Worm (Caenorhabditis elegans) whole organism, L2 larva: ENCODE data around the gene C38C6.3.
A peak's percentile ranks its signal among the peaks of the same experiment; 100 is the strongest.

Experiments used
- F13H6.1 ChIP-seq: sonication (generic microtip); optimal IDR thresholded peaks from 2 replicates; lab custom pipeline; 2016; ENCODE audit warnings: missing genetic modification characterization, missing compliant biosample characterization
- R02D3.7 ChIP-seq: fragments of 150-350 bp; optimal IDR thresholded peaks from 2 replicates; lab custom pipeline; 2014; ENCODE audit warnings: missing biosample characterization, missing genetic modification characterization
- ZK546.5 ChIP-seq: sonication (generic microtip); optimal IDR thresholded peaks from 2 replicates; lab custom pipeline; 2017; ENCODE audit warnings: missing biosample characterization, missing genetic modification characterization
- alr-1 ChIP-seq: fragments of 150-350 bp; optimal IDR thresholded peaks from 2 replicates; lab custom pipeline; 2014; ENCODE audit warnings: missing biosample characterization, missing genetic modification characterization
- aly-2 ChIP-seq: fragments of 150-350 bp; optimal IDR thresholded peaks from 2 replicates; lab custom pipeline; 2014; ENCODE audit warnings: missing biosample characterization, missing genetic modification characterization
- ama-1 ChIP-seq: fragments of 150-350 bp; optimal IDR thresholded peaks from 2 replicates; lab custom pipeline; 2018; ENCODE audit warnings: inconsistent platforms
- ceh-16 ChIP-seq: fragments of 150-350 bp; optimal IDR thresholded peaks from 2 replicates; lab custom pipeline; 2014; ENCODE audit warnings: missing biosample characterization, missing genetic modification characterization
- ceh-82 ChIP-seq: fragments of 150-350 bp; optimal IDR thresholded peaks from 2 replicates; lab custom pipeline; 2014; ENCODE audit warnings: missing biosample characterization, missing genetic modification characterization
- crh-2 ChIP-seq: sonication (generic microtip); optimal IDR thresholded peaks from 2 replicates; lab custom pipeline; 2017; ENCODE audit warnings: missing biosample characterization, missing genetic modification characterization
- dmd-4 ChIP-seq: sonication (generic microtip); optimal IDR thresholded peaks from 2 replicates; lab custom pipeline; 2017; ENCODE audit warnings: missing biosample characterization, missing genetic modification characterization
- egl-27 ChIP-seq: sonication (generic microtip); optimal IDR thresholded peaks from 3 replicates; lab custom pipeline; 2017; ENCODE audit warnings: missing biosample characterization, missing genetic modification reagents, missing genetic modification characterization
- elt-1 ChIP-seq: fragments of 150-350 bp; optimal IDR thresholded peaks from 2 replicates; lab custom pipeline; 2014; ENCODE audit warnings: missing biosample characterization, missing genetic modification characterization
- fos-1 ChIP-seq: fragments of 150-350 bp; optimal IDR thresholded peaks from 2 replicates; lab custom pipeline; 2014; ENCODE audit warnings: missing biosample characterization, missing genetic modification characterization
- gmeb-1 ChIP-seq: fragments of 150-350 bp; optimal IDR thresholded peaks from 2 replicates; lab custom pipeline; 2014; ENCODE audit warnings: missing biosample characterization, missing genetic modification characterization
- lin-11 ChIP-seq: fragments of 150-350 bp; sonication (generic microtip); optimal IDR thresholded peaks from 2 replicates; lab custom pipeline; 2014; ENCODE audit warnings: missing biosample characterization, missing genetic modification characterization, inconsistent platforms, mixed read lengths
- mdl-1 ChIP-seq, 2 experiments: fragments of 150-350 bp in 1 of 2; sonication (generic microtip) in 1 of 2; optimal IDR thresholded peaks; 2 replicates each; lab custom pipeline; 2017; ENCODE audit warnings: missing biosample characterization in 2 of 2, missing genetic modification characterization in 2 of 2
- nhr-11 ChIP-seq: fragments of 150-350 bp; optimal IDR thresholded peaks from 2 replicates; lab custom pipeline; 2014; ENCODE audit warnings: missing biosample characterization, missing genetic modification characterization
- nhr-129 ChIP-seq: fragments of 150-350 bp; optimal IDR thresholded peaks from 2 replicates; lab custom pipeline; 2014; ENCODE audit warnings: missing biosample characterization, missing genetic modification characterization
- nhr-21 ChIP-seq: fragments of 150-350 bp; optimal IDR thresholded peaks from 2 replicates; lab custom pipeline; 2014; ENCODE audit warnings: missing biosample characterization, missing genetic modification characterization
- nhr-25 ChIP-seq: fragments of 150-350 bp; sonication (generic microtip); optimal IDR thresholded peaks from 3 replicates; lab custom pipeline; 2014; ENCODE audit warnings: missing biosample characterization, missing genetic modification characterization
- nhr-6 ChIP-seq: fragments of 150-350 bp; optimal IDR thresholded peaks from 2 replicates; lab custom pipeline; 2014; ENCODE audit warnings: missing biosample characterization, missing genetic modification characterization
- nhr-77 ChIP-seq: fragments of 150-350 bp; optimal IDR thresholded peaks from 2 replicates; lab custom pipeline; 2014; ENCODE audit warnings: missing biosample characterization, missing genetic modification characterization
- sma-3 ChIP-seq: sonication (generic microtip); optimal IDR thresholded peaks from 2 replicates; lab custom pipeline; 2016; ENCODE audit warnings: missing genetic modification reagents, missing genetic modification characterization, missing compliant biosample characterization
- sma-9 ChIP-seq, 2 experiments: fragments of 150-350 bp in 1 of 2; sonication (generic microtip) in 1 of 2; optimal IDR thresholded peaks; 2 replicates each; lab custom pipeline; 2014 to 2016; ENCODE audit warnings: missing genetic modification characterization in 2 of 2, mild to moderate bottlenecking in 1 of 2, missing biosample characterization in 1 of 2, missing compliant biosample characterization in 1 of 2, missing genetic modification reagents in 1 of 2, moderate library complexity in 1 of 2
- unc-39 ChIP-seq: fragments of 150-350 bp; optimal IDR thresholded peaks from 2 replicates; lab custom pipeline; 2014; ENCODE audit warnings: missing biosample characterization, missing genetic modification characterization
- unc-55 ChIP-seq: fragments of 150-350 bp; sonication (generic microtip); optimal IDR thresholded peaks from 3 replicates; lab custom pipeline; 2014; ENCODE audit warnings: missing biosample characterization, missing genetic modification reagents, missing genetic modification characterization
- unc-62 ChIP-seq: fragments of 150-350 bp; optimal IDR thresholded peaks from 2 replicates; lab custom pipeline; 2014; ENCODE audit warnings: missing biosample characterization, missing genetic modification reagents, missing genetic modification characterization
- zag-1 ChIP-seq: fragments of 150-350 bp; optimal IDR thresholded peaks from 2 replicates; lab custom pipeline; 2014; ENCODE audit warnings: missing biosample characterization, missing genetic modification characterization
- ztf-4 ChIP-seq: fragments of 150-350 bp; optimal IDR thresholded peaks from 2 replicates; lab custom pipeline; 2014; ENCODE audit warnings: missing biosample characterization, missing genetic modification characterization

The C38C6.3 gene

DNA sequence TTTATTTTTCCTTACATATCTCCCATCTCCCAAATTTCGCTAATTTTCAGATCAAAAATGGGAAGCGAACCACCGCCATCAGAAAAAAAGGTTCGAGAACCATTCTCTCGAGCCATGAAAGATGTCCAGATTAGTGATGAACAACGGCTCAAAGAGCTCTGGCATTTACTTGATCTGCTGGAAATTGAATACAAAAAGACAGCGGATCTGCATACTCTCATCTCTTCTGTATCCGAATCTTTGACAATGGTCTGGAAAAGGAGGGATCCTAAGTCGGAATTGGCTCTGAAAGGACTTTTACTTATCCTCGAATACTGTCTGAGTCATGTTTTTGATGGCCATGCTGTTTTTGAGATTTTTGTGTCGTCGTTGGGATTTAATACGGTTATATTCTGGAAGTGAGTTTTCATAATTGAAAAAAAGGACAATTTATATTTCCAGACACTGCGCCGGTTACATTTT is 32.0 kb upstream of the C38C6.3 start, which contains the start of gene tps-2:
Gene tps-2 (plus strand): TSS at position 51 of the 462 bp plus-strand sequence.
- TF ChIP-seq fos-1 (tag; lab: Kevin White, UChicago) = no peak
- TF ChIP-seq nhr-25 = no peak
- no peak for TF ChIP-seq ZK546.5 (tag; lab: Kevin White, UChicago)
- peak; percentile 60 for TF ChIP-seq ama-1 (lab: Kevin White, UChicago)

DNA sequence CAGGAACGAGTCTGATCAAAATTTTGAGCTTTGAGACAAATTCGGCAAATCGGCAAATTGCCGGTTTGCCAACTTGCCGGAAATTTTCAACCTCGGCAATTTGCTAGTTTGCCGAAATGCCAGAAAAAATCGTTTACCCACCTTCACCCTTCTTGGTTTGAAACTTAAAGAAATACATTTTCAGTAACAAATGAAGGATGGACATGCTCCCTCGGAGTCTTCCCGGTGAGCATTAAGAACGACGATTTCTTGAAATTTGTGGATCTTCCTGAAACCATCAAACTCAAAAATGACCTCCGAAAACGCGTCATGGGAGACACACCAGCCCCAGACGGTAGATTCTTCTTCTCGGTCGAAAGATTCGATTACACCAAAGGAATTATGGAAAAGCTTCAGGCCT is 30.2 kb upstream of the C38C6.3 start:
- TF ChIP-seq dmd-4 (tag; lab: Kevin White, UChicago) = no peak
- TF ChIP-seq mdl-1 (tag; optimal IDR thresholded peaks at IDR 0.05; lab: Kevin White, UChicago) = no peak
- no peak for TF ChIP-seq lin-11 (tag; lab: Kevin White, UChicago)
- no peak for TF ChIP-seq crh-2 (tag; lab: Kevin White, UChicago)
- no peak for TF ChIP-seq zag-1
- no peak for TF ChIP-seq sma-9 (GFP tag; optimal IDR thresholded peaks at IDR 0.05; lab: Kevin White, UChicago)
- TF ChIP-seq sma-9 (tag; optimal IDR thresholded peaks at IDR 0.05; lab: Kevin White, UChicago) = no peak
- TF ChIP-seq, all 48 proteins: peak for 0

DNA sequence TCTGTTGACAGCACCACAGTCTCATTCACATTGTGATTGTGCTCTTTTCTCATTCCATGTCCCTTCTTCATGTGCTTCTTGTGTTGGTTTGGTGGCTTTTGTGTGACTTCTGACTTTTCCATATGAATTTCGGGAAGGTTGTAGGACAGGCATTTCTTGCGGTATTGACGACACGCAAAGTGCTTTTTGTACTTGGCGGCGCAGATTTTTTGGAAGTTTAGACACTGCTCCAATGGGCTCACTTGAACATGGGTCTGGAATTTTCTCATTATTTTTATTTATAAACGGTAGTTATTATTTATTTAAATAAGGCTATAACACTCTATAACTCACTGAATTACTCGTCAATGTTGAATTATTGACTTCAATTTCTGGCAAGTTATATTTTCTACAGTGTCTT is 28.7 kb upstream of the C38C6.3 start:
- TF ChIP-seq ceh-82 (tag; lab: Kevin White, UChicago) (no peak), unc-39 (tag; lab: Kevin White, UChicago) (no peak)

DNA sequence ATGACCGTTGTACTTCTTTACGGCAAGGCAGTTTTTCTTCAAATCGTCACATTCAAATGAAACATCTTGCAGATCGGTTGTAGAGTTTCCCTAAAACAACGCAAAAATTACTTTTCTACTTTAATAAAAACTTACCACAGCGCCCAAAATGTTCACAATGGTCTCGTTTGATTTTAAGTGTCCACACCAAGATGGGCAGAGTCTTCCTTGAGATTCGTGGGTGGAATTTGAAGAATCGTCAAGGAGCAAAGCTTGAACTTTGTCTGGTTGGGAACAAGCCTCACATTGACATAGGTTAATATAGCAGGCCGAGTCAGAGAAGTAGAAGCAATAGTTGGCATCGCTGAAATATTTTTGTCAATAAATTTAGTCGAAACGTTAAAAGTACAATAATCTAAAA is 27.9 kb upstream of the C38C6.3 start:
- TF ChIP-seq nhr-129 (tag; lab: Kevin White, UChicago) (no peak), nhr-6 (tag; lab: Kevin White, UChicago) (peak; percentile 11)

DNA sequence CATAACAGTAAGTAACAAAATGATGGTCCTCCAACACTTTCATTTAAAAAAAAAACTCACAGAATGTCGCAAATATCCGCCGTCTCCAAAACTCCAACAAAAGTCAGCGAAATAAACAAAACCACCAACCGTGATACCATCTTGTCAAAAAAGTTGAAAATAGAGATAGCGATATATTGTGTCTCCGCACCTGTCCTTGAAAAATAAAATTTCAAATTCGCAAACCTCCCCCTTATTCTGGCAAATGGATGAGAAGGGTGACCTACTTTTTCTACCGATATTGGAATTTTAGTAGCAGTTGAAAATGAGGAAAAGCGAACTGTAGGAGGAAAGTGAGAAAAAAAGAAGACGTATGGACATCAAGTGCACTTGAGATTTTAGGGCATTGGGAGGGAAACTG is 27.4 kb upstream of the C38C6.3 start, which contains the start of gene F19H8.2:
Gene F19H8.2 (minus strand): TSS at position 391 of the 400 bp plus-strand sequence.
- TF ChIP-seq unc-62 (no peak), gmeb-1 (no peak), ama-1 (lab: Kevin White, UChicago) (peak; percentile 53), sma-3 (no peak), ceh-16 (peak; percentile 31), fos-1 (tag; lab: Kevin White, UChicago) (no peak), nhr-6 (tag; lab: Kevin White, UChicago) (no peak)

DNA sequence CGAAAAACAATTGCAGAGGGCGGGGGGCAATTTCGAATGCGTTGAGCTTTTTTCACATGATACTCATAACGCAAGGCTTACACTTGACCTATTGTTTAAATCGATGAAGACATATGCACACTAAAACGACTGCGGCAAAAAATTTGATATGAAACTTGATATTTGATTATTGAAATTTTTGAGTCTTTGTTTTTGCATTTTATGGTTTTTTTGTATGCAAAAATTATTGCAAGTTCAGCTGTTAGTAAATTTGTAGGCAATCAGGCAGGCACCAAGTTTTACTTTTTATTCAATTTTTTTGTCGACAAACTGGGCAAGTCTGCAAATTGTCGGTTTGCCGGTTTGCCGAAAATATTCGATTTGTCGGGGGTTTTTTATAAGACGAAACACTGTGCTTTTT is 26.8 kb upstream of the C38C6.3 start, which contains the start of gene arl-3:
Gene arl-3 (plus strand): TSS at position 301 of the 400 bp plus-strand sequence.
- TF ChIP-seq alr-1 (no peak), egl-27 (tag; lab: Kevin White, UChicago) (no peak), R02D3.7 (tag; lab: Kevin White, UChicago) (no peak), F13H6.1 (tag; lab: Kevin White, UChicago) (no peak), unc-55 (no peak), nhr-11 (no peak), sma-9 (GFP tag; optimal IDR thresholded peaks at IDR 0.05; lab: Kevin White, UChicago) (no peak), sma-9 (tag; optimal IDR thresholded peaks at IDR 0.05; lab: Kevin White, UChicago) (no peak), ztf-4 (tag; lab: Kevin White, UChicago) (no peak), nhr-21 (tag; lab: Kevin White, UChicago) (no peak), nhr-25 (no peak), aly-2 (tag; lab: Kevin White, UChicago) (no peak), nhr-77 (tag; lab: Kevin White, UChicago) (no peak)

DNA sequence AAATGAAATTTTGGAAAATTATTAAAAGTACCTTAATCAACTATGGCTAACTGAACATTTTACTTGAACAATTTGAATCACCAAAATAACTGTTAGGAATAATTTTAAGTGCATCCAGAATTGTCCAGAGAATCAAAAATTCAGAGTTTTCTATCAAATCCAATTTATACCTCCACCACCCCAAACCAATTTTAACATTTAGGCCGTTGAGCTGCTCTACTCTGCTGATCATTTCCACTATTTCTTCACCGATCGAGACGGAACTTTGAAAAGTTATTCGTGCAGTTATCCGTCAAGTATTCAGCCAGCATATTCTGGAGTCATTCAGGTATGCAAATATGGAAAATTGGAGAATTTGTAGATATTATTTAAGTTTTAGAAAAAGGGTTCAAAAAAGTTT is 24.4 kb upstream of the C38C6.3 start:
- TF ChIP-seq elt-1 = no peak
- peak; percentile 33 for TF ChIP-seq ama-1 (lab: Kevin White, UChicago)
